Worm (Caenorhabditis elegans): Measurements from ENCODE around the gene C32D5.10.

Gene C32D5.10

ce11 chrII:6358905-6359304, 7.1 kb upstream of the C32D5.10 start, which contains the start of gene C32D5.12:
Gene C32D5.12, minus strand, starts transcription at chrII:6359005.
- TF ChIP-seq hlh-6 (tag; optimal IDR thresholded peaks at IDR 0.05) (no peak), ets-4 (tag; optimal IDR thresholded peaks at IDR 0.05) (no peak), nhr-11 (tag; optimal IDR thresholded peaks at IDR 0.05) (no peak), F13H6.1 (tag; optimal IDR thresholded peaks at IDR 0.05) (no peak)

ce11 chrII:6358232-6358631, 6.4 kb upstream of the C32D5.10 start:
- TF ChIP-seq hlh-13 (GFP tag; optimal IDR thresholded peaks at IDR 0.05), result no peak
- TF ChIP-seq gmeb-2 (tag; optimal IDR thresholded peaks at IDR 0.05), result no peak
- no peak for TF ChIP-seq dmd-4 (tag; optimal IDR thresholded peaks at IDR 0.05; ENCODE audit: borderline replicate concordance)
- TF ChIP-seq C38D4.7 (GFP tag; optimal IDR thresholded peaks at IDR 0.05), result no peak
- TF ChIP-seq tbx-2 (tag; optimal IDR thresholded peaks at IDR 0.05), result no peak
- no peak for TF ChIP-seq unc-86 (tag; optimal IDR thresholded peaks at IDR 0.05)
- TF ChIP-seq ceh-45 (GFP tag; IDR thresholded peaks at IDR 0.05), result no peak
- TF ChIP-seq ceh-31 (tag; optimal IDR thresholded peaks at IDR 0.05), result no peak
- no peak for TF ChIP-seq ztf-16 (tag; optimal IDR thresholded peaks at IDR 0.05)
- TF ChIP-seq pha-4 (tag; optimal IDR thresholded peaks at IDR 0.05), result no peak
- no peak for TF ChIP-seq ceh-22 (tag; optimal IDR thresholded peaks at IDR 0.05)
- no peak for TF ChIP-seq ceh-2 (tag; optimal IDR thresholded peaks at IDR 0.05)

- TF ChIP-seq nfya-1 (tag; optimal IDR thresholded peaks at IDR 0.05), result peak; percentile 47
- TF ChIP-seq nhr-232 (tag; optimal IDR thresholded peaks at IDR 0.05), result no peak
- TF ChIP-seq elt-4 (tag; optimal IDR thresholded peaks at IDR 0.05), result no peak
- peak; percentile 42 for TF ChIP-seq ceh-18 (tag; optimal IDR thresholded peaks at IDR 0.05)
- TF ChIP-seq elt-2 (tag; optimal IDR thresholded peaks at IDR 0.05), result peak; percentile 20
- peak; percentile 38 for TF ChIP-seq hlh-30 (tag; optimal IDR thresholded peaks at IDR 0.05; ENCODE audit: insufficient read depth)
- TF ChIP-seq ceh-34 (tag; optimal IDR thresholded peaks at IDR 0.05), result peak; percentile 32
- TF ChIP-seq unc-3 (GFP tag; conservative IDR thresholded peaks at IDR 0.05), result 0 out of 2 replicates have a peak, but pooled peaks have one; percentile 13
- no peak for TF ChIP-seq unc-3 (tag; optimal IDR thresholded peaks at IDR 0.05)
- no peak for TF ChIP-seq dve-1 (tag; optimal IDR thresholded peaks at IDR 0.05)
- peak; percentile 23 for TF ChIP-seq ref-2 (tag; optimal IDR thresholded peaks at IDR 0.05)
- TF ChIP-seq gmeb-2 (tag; optimal IDR thresholded peaks at IDR 0.05), result no peak
- peak; percentile 55 for TF ChIP-seq pax-1 (tag; optimal IDR thresholded peaks at IDR 0.05)
- TF ChIP-seq ceh-48 (tag; optimal IDR thresholded peaks at IDR 0.05), result peak; percentile 23
- peak; percentile 25 for TF ChIP-seq ceh-31 (tag; optimal IDR thresholded peaks at IDR 0.05)
- no peak for TF ChIP-seq pag-3 (tag; optimal IDR thresholded peaks at IDR 0.05; ENCODE audit: borderline replicate concordance)
- TF ChIP-seq rnt-1 (tag; optimal IDR thresholded peaks at IDR 0.05), result no peak
- TF ChIP-seq tbx-2 (tag; optimal IDR thresholded peaks at IDR 0.05), result peak; percentile 51
- TF ChIP-seq ceh-14 (tag; optimal IDR thresholded peaks at IDR 0.05), result peak; percentile 36
Observed at ce11 chrII:6355396-6356346, 3.9 kb upstream of the C32D5.10 start, which contains the start of gene C32D5.11. Gene C32D5.11, minus strand, starts transcription at chrII:6355446.

- TF ChIP-seq unc-86 (tag; optimal IDR thresholded peaks at IDR 0.05) (no peak), odd-2 (tag; optimal IDR thresholded peaks at IDR 0.05) (no peak), elt-2 (tag; optimal IDR thresholded peaks at IDR 0.05) (no peak), lin-11 (tag; optimal IDR thresholded peaks at IDR 0.05) (no peak), pax-1 (tag; optimal IDR thresholded peaks at IDR 0.05) (no peak), npax-4 (tag; optimal IDR thresholded peaks at IDR 0.05) (no peak), sox-2 (GFP tag; IDR thresholded peaks at IDR 0.05) (no peak), pqm-1 (tag; optimal IDR thresholded peaks at IDR 0.05) (no peak), C38D4.7 (GFP tag; optimal IDR thresholded peaks at IDR 0.05) (no peak), hlh-8 (tag; optimal IDR thresholded peaks at IDR 0.05) (no peak)
Observed at ce11 chrII:6349968-6350367, 1.8 kb downstream of the C32D5.10 start.

All from whole organism, late embryonic.